Fruit fly (Drosophila melanogaster) whole organism: ENCODE measurements around the gene CG7800.

Experiments
- CG8478 ChIP-seq: fragments of >200 bp; optimal IDR thresholded peaks from 2 replicates; lab custom pipeline; 2018; ENCODE audit warnings: inconsistent platforms
- EcR ChIP-seq, 2 experiments: fragments of >200 bp; optimal IDR thresholded peaks; 2 replicates each; lab custom pipeline; 2017; ENCODE audit warnings: missing biosample characterization in 2 of 2, missing genetic modification characterization in 2 of 2, missing genetic modification reagents in 2 of 2
- pan ChIP-seq: fragments of >200 bp; optimal IDR thresholded peaks from 2 replicates; lab custom pipeline; 2017
- usp ChIP-seq: fragments of >200 bp; optimal IDR thresholded peaks from 2 replicates; lab custom pipeline; 2017; ENCODE audit warnings: missing biosample characterization, missing genetic modification characterization, mixed read lengths

DNA sequence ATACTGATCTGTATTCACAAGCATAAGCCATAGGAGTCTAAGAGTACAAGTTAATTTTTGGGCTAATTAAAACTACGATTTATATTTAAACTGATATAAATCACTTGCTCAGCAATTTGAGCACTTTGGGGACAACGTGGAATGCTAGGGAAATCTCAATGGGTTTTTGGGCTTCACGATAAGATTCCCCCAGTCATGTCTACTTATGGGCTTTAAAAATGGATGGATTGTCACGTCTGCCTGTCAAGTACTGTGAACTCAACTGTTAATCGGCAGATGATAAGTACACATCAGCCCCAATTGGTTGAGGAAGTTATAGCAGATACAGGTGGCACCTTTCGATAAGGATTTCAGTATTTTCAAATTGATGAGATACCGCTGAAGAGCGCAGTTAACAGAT is 34.3 kb upstream of the CG7800 start:
- TF ChIP-seq CG8478 (no peak), pan (lab: Kevin White, UChicago) (no peak), EcR (GFP tag; optimal IDR thresholded peaks at IDR 0.05; lab: Kevin White, UChicago) (no peak), usp (GFP tag; lab: Kevin White, UChicago) (no peak)
